Fruit fly (Drosophila melanogaster) whole organism, wandering third instar larva: ENCODE results near the gene fred.

Source experiments
- Vsx2 ChIP-seq: fragments of 200-300, 225-300 bp; sonication (Bioruptor generic); optimal IDR thresholded peaks from 2 replicates; lab custom pipeline; 2018; ENCODE audit warnings: missing biosample characterization, missing genetic modification characterization; ENCODE audit not compliant: partially characterized antibody
- pan ChIP-seq: fragments of >200 bp; optimal IDR thresholded peaks from 2 replicates; lab custom pipeline; 2017
- psq ChIP-seq: fragments of 200-800 bp; sonication (Bioruptor generic); optimal IDR thresholded peaks from 3 replicates; lab custom pipeline; 2017; ENCODE audit warnings: missing biosample characterization, mild to moderate bottlenecking, missing genetic modification characterization, moderate library complexity
- rgr ChIP-seq: fragments of 200-800 bp; sonication (Bioruptor generic); optimal IDR thresholded peaks from 3 replicates; lab custom pipeline; 2016; ENCODE audit warnings: missing biosample characterization, mild to moderate bottlenecking, missing genetic modification characterization
- tai ChIP-seq: sonication (Bioruptor generic); optimal IDR thresholded peaks from 2 replicates; lab custom pipeline; 2016; ENCODE audit warnings: missing biosample characterization, missing genetic modification characterization

DNA sequence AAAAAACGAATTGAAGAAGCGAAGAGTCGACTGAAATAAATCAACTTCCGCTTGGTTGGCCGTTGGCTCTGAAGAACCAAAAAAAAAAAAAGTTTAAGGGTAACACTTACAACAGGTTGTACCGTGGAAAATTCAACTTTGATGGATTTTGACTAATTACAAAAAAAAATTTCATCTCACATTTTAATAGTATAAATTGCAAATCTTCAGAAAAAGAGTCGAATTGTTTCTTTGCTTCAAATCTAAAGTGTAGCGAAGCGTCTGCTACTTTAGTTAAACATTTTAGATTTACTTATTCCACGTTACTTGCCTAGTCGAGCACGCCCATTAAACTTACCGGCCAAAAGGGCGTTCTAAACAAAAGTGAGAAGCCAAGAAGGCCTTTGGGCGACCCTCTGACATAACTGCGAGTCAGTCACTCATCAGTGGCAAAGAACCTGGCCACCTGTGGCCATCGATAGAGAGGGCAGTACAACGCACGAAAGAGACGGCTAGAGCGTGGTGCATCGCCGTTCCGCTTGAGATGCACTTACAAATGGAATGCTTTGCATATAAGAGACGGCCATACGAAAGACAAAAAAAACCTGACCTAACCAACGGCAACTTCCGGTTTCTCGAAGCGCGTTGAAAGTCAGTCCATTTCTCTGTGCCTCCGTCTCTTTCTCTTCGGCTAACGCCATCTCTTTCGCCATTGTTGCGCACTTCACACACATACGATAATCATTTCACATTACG, 30.3 kb upstream of the fred start:
- TF ChIP-seq rgr (GFP tag; lab: Kevin White, UChicago) (no peak), Vsx2 (GFP tag; lab: Kevin White, UChicago) (no peak), tai (GFP tag; lab: Kevin White, UChicago) (no peak), psq (no peak), pan (lab: Kevin White, UChicago) (no peak)
